Fruit fly (Drosophila melanogaster): ENCODE measurements around the gene CG42556.

Gene CG42556

DNA sequence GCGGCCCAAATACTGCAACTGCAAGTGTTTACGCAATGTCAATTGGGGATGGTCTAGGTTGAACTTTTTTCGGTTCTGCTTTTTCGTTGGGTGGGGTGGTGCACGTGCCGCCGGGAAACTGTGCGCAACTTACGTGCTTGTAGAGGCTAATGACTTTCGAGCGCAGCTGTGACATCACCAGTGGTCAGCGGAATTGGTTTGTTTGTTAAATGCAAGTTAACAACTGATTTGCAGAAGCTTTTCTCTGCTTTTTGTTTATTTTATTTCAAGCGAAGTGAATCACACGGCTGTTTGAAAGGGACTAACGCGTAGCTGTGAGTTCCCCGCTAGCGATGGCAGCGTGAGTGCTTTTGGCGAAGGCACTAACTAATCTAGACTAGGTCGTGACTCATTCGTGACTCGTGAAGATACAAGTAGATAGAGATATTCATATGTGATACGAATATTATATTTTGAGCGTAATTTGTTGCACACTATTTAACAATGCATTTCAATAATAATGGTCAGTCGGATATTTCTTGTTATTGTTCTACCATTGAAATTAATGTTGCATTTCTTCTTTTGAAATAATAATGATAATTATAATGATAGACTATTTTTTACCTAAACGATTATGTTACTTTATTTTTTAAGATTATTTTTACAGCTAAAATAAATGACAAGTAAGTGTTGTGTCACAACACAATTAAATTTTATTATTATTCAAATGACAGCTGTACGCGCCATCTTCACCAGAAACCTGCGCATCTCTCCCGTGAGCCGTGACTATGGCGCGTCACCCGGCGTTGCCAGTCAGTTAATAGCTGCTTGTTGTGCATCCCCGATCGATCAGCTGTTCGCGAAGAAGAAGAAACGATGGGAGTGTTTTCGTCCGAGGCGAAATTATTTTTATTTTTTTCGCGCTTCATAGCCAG, 1.8 kb upstream of the CG42556 start, which contains the start of the genes osi and tweek (continued):
- TF ChIP-seq CG6854 (GFP tag; optimal IDR thresholded peaks at IDR 0.05) (no peak), CG13287 (GFP tag; IDR thresholded peaks at IDR 0.05; ENCODE audit: partially characterized antibody) (peak; percentile 82), Atf-2 (GFP tag; optimal IDR thresholded peaks at IDR 0.05) (no peak), gem (tag; optimal IDR thresholded peaks at IDR 0.05) (peak; percentile 83), bcd (GFP tag; optimal IDR thresholded peaks at IDR 0.05) (peak; percentile 57), dmrt11E (tag; optimal IDR thresholded peaks at IDR 0.05) (peak; percentile 66), CG12391 (tag; optimal IDR thresholded peaks at IDR 0.05) (peak; percentile 86), CG31388 (GFP tag; optimal IDR thresholded peaks at IDR 0.05) (peak; percentile 8), toy (GFP tag; IDR thresholded peaks at IDR 0.05) (no peak), CG9876 (GFP tag; optimal IDR thresholded peaks at IDR 0.05) (peak; percentile 33), HLH4C (GFP tag; IDR thresholded peaks at IDR 0.05; ENCODE audit: partially characterized antibody) (peak; percentile 81), rib (GFP tag; IDR thresholded peaks at IDR 0.05) (no peak), E2f1 (GFP tag; IDR thresholded peaks at IDR 0.05) (peak; percentile 13; the same call in 1 of the 2 replicates), CG18619 (GFP tag; optimal IDR thresholded peaks at IDR 0.05) (peak; percentile 59), CG11247 (GFP tag; IDR thresholded peaks at IDR 0.05) (no peak), CG10209 (GFP tag; optimal IDR thresholded peaks at IDR 0.05) (peak; percentile 55), CG15269 (tag; optimal IDR thresholded peaks at IDR 0.05) (peak; percentile 11), CG10274 (GFP tag; optimal IDR thresholded peaks at IDR 0.05) (no peak), CG1529 (GFP tag; optimal IDR thresholded peaks at IDR 0.05) (no peak), pnt (GFP tag; optimal IDR thresholded peaks at IDR 0.05) (peak; percentile 32), CG11456 (GFP tag; IDR thresholded peaks at IDR 0.05) (peak; percentile 68; the same call in 2 of the 3 replicates), CG16863 (GFP tag; optimal IDR thresholded peaks at IDR 0.05) (peak; percentile 26), CG17361 (GFP tag; IDR thresholded peaks at IDR 0.05) (no peak; the same call in 2 of the 3 replicates), aop (GFP tag; IDR thresholded peaks at IDR 0.05) (no peak), CG12236 (GFP tag; optimal IDR thresholded peaks at IDR 0.05) (no peak), gce (GFP tag; IDR thresholded peaks at IDR 0.05) (no peak), CG34376 (GFP tag; optimal IDR thresholded peaks at IDR 0.05) (peak; percentile 20), CG10959 (GFP tag; IDR thresholded peaks at IDR 0.05) (no peak), CG30403 (GFP tag; optimal IDR thresholded peaks at IDR 0.05) (peak; percentile 87), chm (GFP tag; IDR thresholded peaks at IDR 0.05) (no peak), CG13894 (tag; optimal IDR thresholded peaks at IDR 0.05) (no peak), shn (GFP tag; optimal IDR thresholded peaks at IDR 0.05) (peak; percentile 28), CG10321 (GFP tag; IDR thresholded peaks at IDR 0.05) (no peak), NfI (GFP tag; optimal IDR thresholded peaks at IDR 0.05) (peak; percentile 46), amos (GFP tag; IDR thresholded peaks at IDR 0.05; ENCODE audit: partially characterized antibody) (peak; percentile 94), Lhr (GFP tag; optimal IDR thresholded peaks at IDR 0.05) (peak; percentile 39), vvl (GFP tag; IDR thresholded peaks at IDR 0.05) (no peak; the same call in 1 of the 2 replicates), CG4707 (GFP tag; optimal IDR thresholded peaks at IDR 0.05) (no peak), chn (GFP tag; optimal IDR thresholded peaks at IDR 0.05) (peak; percentile 36), Stat92E (GFP tag; optimal IDR thresholded peaks at IDR 0.05) (no peak), her (GFP tag; optimal IDR thresholded peaks at IDR 0.05) (peak; percentile 25), CG7271 (tag; optimal IDR thresholded peaks at IDR 0.05) (no peak), TFAM (GFP tag; optimal IDR thresholded peaks at IDR 0.05) (no peak), CG2116 (GFP tag; optimal IDR thresholded peaks at IDR 0.05) (peak; percentile 50), CG7357 (GFP tag; IDR thresholded peaks at IDR 0.05) (no peak), Dek (tag; optimal IDR thresholded peaks at IDR 0.05) (peak; percentile 71), CG4730 (GFP tag; IDR thresholded peaks at IDR 0.05) (no peak), CG16815 (GFP tag; optimal IDR thresholded peaks at IDR 0.05) (peak; percentile 83), sens-2 (GFP tag; IDR thresholded peaks at IDR 0.05) (no peak)
